Worm (Caenorhabditis elegans): ENCODE measurements around the gene ZK228.1.

DNA sequence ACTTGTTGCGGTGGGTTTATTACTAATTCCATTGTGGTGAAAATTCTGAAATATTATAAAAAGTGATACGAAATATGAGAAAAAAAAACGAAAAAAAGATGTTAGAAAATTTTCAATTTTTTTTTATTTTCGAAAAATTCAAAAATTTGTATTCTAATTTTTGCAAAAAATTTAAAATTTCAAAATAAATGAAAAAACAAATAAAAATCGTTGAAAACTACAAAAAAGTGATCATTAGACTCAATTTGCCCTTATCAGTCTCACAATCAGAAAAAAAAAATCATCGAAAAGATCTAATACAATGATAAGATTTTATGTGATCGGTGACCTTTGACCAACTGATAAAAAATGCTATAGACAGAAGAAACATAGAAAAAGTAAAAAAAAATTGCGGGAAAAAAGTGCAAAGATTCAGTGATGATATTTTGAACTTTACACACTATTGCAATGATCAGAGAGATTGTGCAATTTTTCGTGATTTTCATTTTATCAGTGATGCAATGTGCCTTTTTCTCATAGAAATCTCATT, 17.0 kb downstream of the ZK228.1 start, which contains the start of gene ZK228.3:
- TF ChIP-seq W03F9.2 (tag; optimal IDR thresholded peaks at IDR 0.05) (no peak), him-1 (tag; optimal IDR thresholded peaks at IDR 0.05) (no peak), dao-5 (tag; optimal IDR thresholded peaks at IDR 0.05) (no peak)
